Worm (Caenorhabditis elegans): ENCODE results near the gene C06H5.13.

DNA sequence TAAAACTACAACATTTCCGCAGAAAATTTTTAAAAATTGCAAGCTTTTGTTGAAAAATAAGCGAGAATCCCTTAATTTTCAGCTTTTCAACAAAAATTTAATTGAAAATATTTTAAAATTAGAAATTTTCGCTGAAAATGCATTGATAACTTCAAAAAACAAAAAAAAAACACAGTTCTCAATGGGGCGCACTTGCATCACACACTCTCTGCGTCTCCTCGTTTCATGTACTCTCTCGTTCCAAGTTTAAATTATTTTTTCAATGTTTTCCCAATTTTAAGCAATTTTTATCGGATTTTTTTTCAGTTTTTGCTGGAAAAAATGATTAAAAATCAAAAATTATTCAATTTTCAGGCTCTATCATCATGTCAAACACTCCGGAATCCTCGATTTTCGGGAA is 26.5 kb downstream of the C06H5.13 start, which contains the start of gene phf-14:
- no peak for TF ChIP-seq T22C8.4 (GFP tag; IDR thresholded peaks at IDR 0.05)
- TF ChIP-seq tab-1 (GFP tag; IDR thresholded peaks at IDR 0.05): no peak
- no peak for TF ChIP-seq cog-1 (tag; optimal IDR thresholded peaks at IDR 0.05)
- TF ChIP-seq ref-1 (GFP tag; conservative IDR thresholded peaks at IDR 0.05): no peak
- no peak for TF ChIP-seq ztf-23 (GFP tag; IDR thresholded peaks at IDR 0.05)
- no peak for TF ChIP-seq flt-1 (GFP tag; IDR thresholded peaks at IDR 0.05)
- TF ChIP-seq ztf-29 (GFP tag; IDR thresholded peaks at IDR 0.05): no peak
- TF ChIP-seq med-1 (GFP tag; optimal IDR thresholded peaks at IDR 0.05; ENCODE audit: insufficient read depth): no peak
